Worm (Caenorhabditis elegans): ENCODE measurements around the gene B0410.1.
A peak's percentile ranks its signal among the peaks of the same experiment; 100 is the strongest.

The B0410.1 gene

DNA sequence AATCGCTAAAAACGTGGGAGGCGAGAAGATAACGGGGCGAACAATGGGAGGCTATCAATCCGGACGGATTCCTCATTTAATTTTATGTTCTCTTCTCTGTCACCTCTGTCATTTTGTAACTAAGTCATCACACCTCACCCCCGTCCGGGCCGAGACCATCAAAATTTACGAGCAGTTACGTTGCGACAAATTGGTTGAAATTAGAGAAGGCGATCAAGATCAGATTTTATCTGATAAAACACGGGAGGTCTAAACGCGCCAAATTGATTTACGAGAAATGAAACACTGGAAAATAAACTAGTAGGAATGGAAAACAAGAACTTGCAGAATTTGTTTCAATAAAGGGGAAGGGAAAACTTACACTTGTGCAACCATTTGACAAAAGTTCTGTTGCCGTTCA is 33.7 kb downstream of the B0410.1 start:
- TF ChIP-seq Y53G8AR.9 (GFP tag; conservative IDR thresholded peaks at IDR 0.05) (no peak), F49E8.2 (tag; optimal IDR thresholded peaks at IDR 0.05; ENCODE audit: insufficient read depth) (no peak), B0336.3 (GFP tag; IDR thresholded peaks at IDR 0.05) (no peak), Y56A3A.18 (GFP tag; IDR thresholded peaks at IDR 0.05) (no peak), F10E7.11 (tag; optimal IDR thresholded peaks at IDR 0.05) (no peak), egrh-3 (GFP tag; IDR thresholded peaks at IDR 0.05) (no peak), die-1 (tag; optimal IDR thresholded peaks at IDR 0.05) (no peak), nfya-1 (tag; optimal IDR thresholded peaks at IDR 0.05; ENCODE audit: borderline replicate concordance, insufficient read depth) (no peak)

DNA sequence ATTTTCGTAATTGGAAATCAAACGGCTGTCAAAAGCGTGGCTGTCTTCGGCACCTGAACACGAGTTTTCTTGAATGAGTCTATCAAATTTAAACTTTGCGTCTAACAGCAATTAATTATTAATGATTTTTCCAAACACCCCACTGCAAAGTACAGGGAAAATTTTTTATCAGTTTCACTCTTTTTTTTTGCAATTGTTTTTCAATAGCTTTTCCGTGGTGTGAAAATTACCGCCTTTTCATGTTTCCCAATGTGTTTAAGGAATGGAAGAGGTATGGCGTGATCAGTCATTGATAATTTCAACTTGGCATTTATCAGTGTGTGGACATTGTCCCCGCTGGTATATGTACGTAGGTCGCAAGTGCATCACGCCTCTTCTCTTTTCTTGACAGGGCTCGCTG is 37.5 kb downstream of the B0410.1 start:
- TF ChIP-seq nhr-27 (tag; optimal IDR thresholded peaks at IDR 0.05) (no peak), D2030.7 (GFP tag; IDR thresholded peaks at IDR 0.05) (no peak), mel-28 (tag; optimal IDR thresholded peaks at IDR 0.05; ENCODE audit: borderline replicate concordance) (no peak), ceh-40 (GFP tag; IDR thresholded peaks at IDR 0.05) (no peak), K11D2.4 (GFP tag; IDR thresholded peaks at IDR 0.05) (no peak), atf-7 (tag; optimal IDR thresholded peaks at IDR 0.05) (peak; percentile 13), him-1 (tag; optimal IDR thresholded peaks at IDR 0.05) (no peak), somi-1 (GFP tag; optimal IDR thresholded peaks at IDR 0.05) (no peak), F22D6.2 (tag; optimal IDR thresholded peaks at IDR 0.05) (no peak), attf-5 (GFP tag; optimal IDR thresholded peaks at IDR 0.05) (no peak), F10E7.11 (tag; optimal IDR thresholded peaks at IDR 0.05) (no peak), zfh-2 (GFP tag; conservative IDR thresholded peaks at IDR 0.05) (no peak), F37B4.10 (GFP tag; IDR thresholded peaks at IDR 0.05) (no peak), nhr-80 (tag; optimal IDR thresholded peaks at IDR 0.05) (peak; percentile 89), egl-18 (GFP tag; IDR thresholded peaks at IDR 0.05) (no peak), attf-6 (GFP tag; IDR thresholded peaks at IDR 0.05) (no peak), let-607 (tag; optimal IDR thresholded peaks at IDR 0.05) (peak; percentile 49 to 53), snpc-1.1 (tag; optimal IDR thresholded peaks at IDR 0.05; ENCODE audit: insufficient read depth) (no peak), cebp-1 (GFP tag; IDR thresholded peaks at IDR 0.05) (peak; percentile 46; the same call in 1 of the 2 replicates), cebp-1 (tag; optimal IDR thresholded peaks at IDR 0.05) (no peak), lin-54 (GFP tag; optimal IDR thresholded peaks at IDR 0.05) (no peak), sdz-38 (tag; optimal IDR thresholded peaks at IDR 0.05) (no peak), gei-17 (GFP tag; optimal IDR thresholded peaks at IDR 0.05) (no peak), lin-35 (GFP tag; optimal IDR thresholded peaks at IDR 0.05) (no peak), dox-1 (GFP tag; IDR thresholded peaks at IDR 0.05) (peak; percentile 58), ztf-22 (GFP tag; optimal IDR thresholded peaks at IDR 0.05) (peak; percentile 4), ekl-4 (GFP tag; IDR thresholded peaks at IDR 0.05) (no peak), hrde-1 (tag; optimal IDR thresholded peaks at IDR 0.05; ENCODE audit: borderline replicate concordance) (no peak), hlh-12 (tag; optimal IDR thresholded peaks at IDR 0.05) (no peak), Y53F4B.3 (GFP tag; IDR thresholded peaks at IDR 0.05) (no peak), pbrm-1 (GFP tag; IDR thresholded peaks at IDR 0.05) (0 out of 2 replicates have a peak, but pooled peaks have one; percentile 15), T26A5.8 (tag; optimal IDR thresholded peaks at IDR 0.05) (no peak), lin-40 (tag; optimal IDR thresholded peaks at IDR 0.05) (no peak), Y56A3A.18 (GFP tag; IDR thresholded peaks at IDR 0.05) (0 out of 2 replicates have a peak, but pooled peaks have one; percentile 8), F57C9.4 (tag; optimal IDR thresholded peaks at IDR 0.05) (no peak), ztf-6 (GFP tag; IDR thresholded peaks at IDR 0.05) (no peak), unc-62 (GFP tag; optimal IDR thresholded peaks at IDR 0.05) (no peak), tlf-1 (GFP tag; optimal IDR thresholded peaks at IDR 0.05) (no peak), snpc-4 (GFP tag; optimal IDR thresholded peaks at IDR 0.05) (no peak), snpc-4 (tag; optimal IDR thresholded peaks at IDR 0.05) (no peak), B0336.3 (GFP tag; IDR thresholded peaks at IDR 0.05) (0 out of 2 replicates have a peak, but pooled peaks have one; percentile 39), madf-3 (GFP tag; IDR thresholded peaks at IDR 0.05) (no peak), F49E8.2 (tag; optimal IDR thresholded peaks at IDR 0.05; ENCODE audit: insufficient read depth) (no peak)

All from whole organism, young adult.